Worm (Caenorhabditis elegans): ENCODE results near the gene arp-11.

- TF ChIP-seq lin-13 (tag; optimal IDR thresholded peaks at IDR 0.05) (no peak), nhr-28 (tag; optimal IDR thresholded peaks at IDR 0.05) (no peak), elt-1 (tag; optimal IDR thresholded peaks at IDR 0.05; ENCODE audit: borderline replicate concordance, insufficient read depth) (no peak), elt-3 (tag; optimal IDR thresholded peaks at IDR 0.05) (no peak), nhr-12 (tag; optimal IDR thresholded peaks at IDR 0.05) (no peak), snpc-4 (tag; optimal IDR thresholded peaks at IDR 0.05) (no peak), unc-62 (GFP tag; optimal IDR thresholded peaks at IDR 0.05) (no peak), lsy-2 (tag; optimal IDR thresholded peaks at IDR 0.05) (no peak), zip-8 (tag; optimal IDR thresholded peaks at IDR 0.05) (no peak), tbx-8 (GFP tag; optimal IDR thresholded peaks at IDR 0.05) (no peak), ces-1 (GFP tag; optimal IDR thresholded peaks at IDR 0.05) (no peak), blmp-1 (tag; optimal IDR thresholded peaks at IDR 0.05) (no peak)
Measured at ce11 chrIV:7881726-7882125, 20.3 kb downstream of the arp-11 start, which contains the start of gene atic-1.

All from whole organism, mixed stage, embryonic.